Worm (Caenorhabditis elegans) whole organism, L3 larva: ENCODE data around the gene Y43C5A.4.

Experiments
- R02D3.7 ChIP-seq: fragments of 150-350 bp; optimal IDR thresholded peaks from 2 replicates; lab custom pipeline; 2014; ENCODE audit warnings: missing biosample characterization, missing genetic modification characterization
- ZK546.5 ChIP-seq: sonication (generic microtip); optimal IDR thresholded peaks from 2 replicates; lab custom pipeline; 2017; ENCODE audit warnings: missing biosample characterization, missing genetic modification characterization
- aly-2 ChIP-seq: fragments of 150-350 bp; optimal IDR thresholded peaks from 2 replicates; lab custom pipeline; 2014; ENCODE audit warnings: missing biosample characterization, missing genetic modification characterization
- ama-1 ChIP-seq: fragments of 150-350 bp; optimal IDR thresholded peaks from 2 replicates; lab custom pipeline; 2018
- ceh-82 ChIP-seq: fragments of 150-350 bp; optimal IDR thresholded peaks from 2 replicates; lab custom pipeline; 2014; ENCODE audit warnings: missing biosample characterization, missing genetic modification characterization
- ceh-9 ChIP-seq: sonication (generic microtip); optimal IDR thresholded peaks from 2 replicates; lab custom pipeline; 2018; ENCODE audit warnings: missing biosample characterization, missing genetic modification characterization
- daf-12 ChIP-seq: fragments of 150-350 bp; optimal IDR thresholded peaks from 2 replicates; lab custom pipeline; 2014; ENCODE audit warnings: missing biosample characterization, missing genetic modification reagents, missing genetic modification characterization
- egl-5 ChIP-seq: fragments of 150-350 bp; optimal IDR thresholded peaks from 2 replicates; lab custom pipeline; 2017; ENCODE audit warnings: missing biosample characterization, missing genetic modification reagents, missing genetic modification characterization, inconsistent platforms
- elt-1 ChIP-seq: fragments of 150-350 bp; optimal IDR thresholded peaks from 2 replicates; lab custom pipeline; 2014; ENCODE audit warnings: missing biosample characterization, missing genetic modification characterization
- elt-2 ChIP-seq: sonication (generic microtip); optimal IDR thresholded peaks from 2 replicates; lab custom pipeline; 2016; ENCODE audit warnings: missing genetic modification reagents, mild to moderate bottlenecking, missing genetic modification characterization, missing compliant biosample characterization
- elt-3 ChIP-seq, 3 experiments: fragments of 150-350 bp in 1 of 3; sonication (generic microtip) in 2 of 3; optimal IDR thresholded peaks; 2 replicates in 2 of 3; 4 replicates in 1 of 3; lab custom pipeline; 2014 to 2017; ENCODE audit warnings: missing biosample characterization in 3 of 3, missing genetic modification characterization in 3 of 3
- eor-1 ChIP-seq, 2 experiments: fragments of 150-350 bp; optimal IDR thresholded peaks; 2 replicates each; lab custom pipeline; 2014 to 2018; ENCODE audit warnings: missing biosample characterization in 2 of 2, missing genetic modification characterization in 2 of 2
- fkh-10 ChIP-seq: sonication (generic microtip); optimal IDR thresholded peaks from 2 replicates; lab custom pipeline; 2017; ENCODE audit warnings: missing biosample characterization, missing genetic modification reagents, missing genetic modification characterization
- fkh-2 ChIP-seq: fragments of 150-350 bp; optimal IDR thresholded peaks from 2 replicates; lab custom pipeline; 2014; ENCODE audit warnings: missing biosample characterization, missing genetic modification reagents, missing genetic modification characterization
- fos-1 ChIP-seq: fragments of 150-350 bp; optimal IDR thresholded peaks from 2 replicates; lab custom pipeline; 2014; ENCODE audit warnings: missing biosample characterization, missing genetic modification characterization
- hmg-11 ChIP-seq: sonication (generic microtip); optimal IDR thresholded peaks from 2 replicates; lab custom pipeline; 2016; ENCODE audit warnings: missing genetic modification characterization, missing compliant biosample characterization
- jun-1 ChIP-seq: fragments of 150-350 bp; optimal IDR thresholded peaks from 2 replicates; lab custom pipeline; 2014; ENCODE audit warnings: missing biosample characterization, missing genetic modification reagents, missing genetic modification characterization
- lin-15B ChIP-seq: fragments of 150-350 bp; optimal IDR thresholded peaks from 2 replicates; lab custom pipeline; 2014; ENCODE audit warnings: missing biosample characterization, missing genetic modification characterization
- lsy-12 ChIP-seq: sonication (generic microtip); optimal IDR thresholded peaks from 2 replicates; lab custom pipeline; 2016; ENCODE audit warnings: mild to moderate bottlenecking, missing genetic modification characterization, missing compliant biosample characterization
- mdl-1 ChIP-seq: fragments of 150-350 bp; optimal IDR thresholded peaks from 2 replicates; lab custom pipeline; 2014; ENCODE audit warnings: missing biosample characterization, missing genetic modification characterization
- mml-1 ChIP-seq: fragments of 150-350 bp; sonication (generic microtip); optimal IDR thresholded peaks from 3 replicates; lab custom pipeline; 2014; ENCODE audit warnings: missing biosample characterization, missing genetic modification characterization
- nfya-1 ChIP-seq: sonication (generic microtip); optimal IDR thresholded peaks from 2 replicates; lab custom pipeline; 2017; ENCODE audit warnings: missing genetic modification characterization, mild to moderate bottlenecking, missing compliant biosample characterization, antibody characterized with exemption, moderate library complexity; ENCODE audit not compliant: insufficient read depth
- nhr-11 ChIP-seq: fragments of 150-350 bp; optimal IDR thresholded peaks from 2 replicates; lab custom pipeline; 2014; ENCODE audit warnings: missing biosample characterization, missing genetic modification characterization
- nhr-23 ChIP-seq: fragments of 150-350 bp; optimal IDR thresholded peaks from 2 replicates; lab custom pipeline; 2014; ENCODE audit warnings: missing biosample characterization, missing genetic modification reagents, missing genetic modification characterization
- nhr-237 ChIP-seq: fragments of 150-350 bp; optimal IDR thresholded peaks from 2 replicates; lab custom pipeline; 2014; ENCODE audit warnings: missing biosample characterization, missing genetic modification characterization
- nhr-25 ChIP-seq: sonication (generic microtip); optimal IDR thresholded peaks from 2 replicates; lab custom pipeline; 2017; ENCODE audit warnings: missing biosample characterization, missing genetic modification characterization
- nhr-28 ChIP-seq: fragments of 150-350 bp; optimal IDR thresholded peaks from 2 replicates; lab custom pipeline; 2014; ENCODE audit warnings: missing biosample characterization, missing genetic modification characterization
- nhr-43 ChIP-seq: sonication (generic microtip); optimal IDR thresholded peaks from 2 replicates; lab custom pipeline; 2016; ENCODE audit warnings: mild to moderate bottlenecking, missing genetic modification characterization, missing compliant biosample characterization; ENCODE audit not compliant: poor library complexity, severe bottlenecking
- nhr-67 ChIP-seq: fragments of 150-350 bp; optimal IDR thresholded peaks from 2 replicates; lab custom pipeline; 2014; ENCODE audit warnings: missing biosample characterization, missing genetic modification characterization
- nhr-77 ChIP-seq: fragments of 150-350 bp; optimal IDR thresholded peaks from 2 replicates; lab custom pipeline; 2014; ENCODE audit warnings: missing biosample characterization, missing genetic modification characterization
- pha-4 ChIP-seq: fragments of 150-350 bp; optimal IDR thresholded peaks from 2 replicates; lab custom pipeline; 2014; ENCODE audit warnings: missing biosample characterization, missing genetic modification reagents, missing genetic modification characterization
- pqm-1 ChIP-seq: fragments of 150-350 bp; optimal IDR thresholded peaks from 2 replicates; lab custom pipeline; 2017; ENCODE audit warnings: missing biosample characterization, missing genetic modification characterization, inconsistent platforms
- skn-1 ChIP-seq: fragments of 150-350 bp; optimal IDR thresholded peaks from 2 replicates; lab custom pipeline; 2014; ENCODE audit warnings: missing biosample characterization, missing genetic modification characterization
- tbx-2 ChIP-seq: sonication (generic microtip); optimal IDR thresholded peaks from 2 replicates; lab custom pipeline; 2016; ENCODE audit warnings: mild to moderate bottlenecking, missing genetic modification characterization, missing compliant biosample characterization
- unc-39 ChIP-seq: sonication (generic microtip); optimal IDR thresholded peaks from 4 replicates; lab custom pipeline; 2017; ENCODE audit warnings: missing biosample characterization, missing genetic modification characterization
- unc-62 ChIP-seq: fragments of 150-350 bp; sonication (generic microtip); optimal IDR thresholded peaks from 4 replicates; lab custom pipeline; 2014; ENCODE audit warnings: missing biosample characterization, missing genetic modification reagents, missing genetic modification characterization
- ztf-11 ChIP-seq: fragments of 150-350 bp; optimal IDR thresholded peaks from 2 replicates; lab custom pipeline; 2014; ENCODE audit warnings: missing biosample characterization, missing genetic modification characterization

Y43C5A.4 gene

ce11 chrIV:10252886-10253639, 24.8 kb upstream of the Y43C5A.4 start:
- no peak for TF ChIP-seq nhr-23 (tag; lab: Kevin White, UChicago)
- TF ChIP-seq elt-1 (tag; lab: Kevin White, UChicago): peak; percentile 68
- TF ChIP-seq eor-1 (tag; optimal IDR thresholded peaks at IDR 0.05; lab: Kevin White, UChicago): peak in 1 of 2 experiments; percentile 30
- peak; percentile 36 for TF ChIP-seq nhr-25 (tag; lab: Kevin White, UChicago)
- TF ChIP-seq elt-2 (tag; lab: Kevin White, UChicago): peak; percentile 59
- TF ChIP-seq fkh-10 (GFP tag; lab: Kevin White, UChicago): no peak
- TF ChIP-seq pqm-1 (tag; lab: Kevin White, UChicago): peak; percentile 12
- no peak for TF ChIP-seq hmg-11 (tag; lab: Kevin White, UChicago)
- no peak for TF ChIP-seq nhr-43 (tag; lab: Kevin White, UChicago)
- no peak for TF ChIP-seq tbx-2 (tag; lab: Kevin White, UChicago)
- TF ChIP-seq nhr-67 (tag; lab: Kevin White, UChicago): no peak
- TF ChIP-seq jun-1: peak; percentile 32
- TF ChIP-seq mml-1 (tag; lab: Kevin White, UChicago): no peak
- no peak for TF ChIP-seq nhr-77 (tag; lab: Kevin White, UChicago)
- TF ChIP-seq, all 47 proteins: peak for 6

ce11 chrIV:10259557-10259956, 18.3 kb upstream of the Y43C5A.4 start, which contains the start of gene F01G10.9:
F01G10.9 (minus strand) TSS chrIV:10259657.
- TF ChIP-seq lin-15B (tag; lab: Kevin White, UChicago): no peak
- TF ChIP-seq elt-3 (tag; optimal IDR thresholded peaks at IDR 0.05; lab: Kevin White, UChicago): no peak
- TF ChIP-seq unc-62 (GFP tag; lab: Kevin White, UChicago): no peak
- no peak for TF ChIP-seq nhr-25 (tag; lab: Kevin White, UChicago)
- no peak for TF ChIP-seq ZK546.5 (tag; lab: Kevin White, UChicago)
- no peak for TF ChIP-seq skn-1 (tag; lab: Kevin White, UChicago)
- TF ChIP-seq ama-1 (lab: Kevin White, UChicago): no peak
- TF ChIP-seq mml-1 (tag; lab: Kevin White, UChicago): no peak
- no peak for TF ChIP-seq pqm-1 (tag; lab: Kevin White, UChicago)
- no peak for TF ChIP-seq nhr-77 (tag; lab: Kevin White, UChicago)

- TF ChIP-seq nfya-1 (tag; lab: Kevin White, UChicago) (no peak), mdl-1 (tag; lab: Kevin White, UChicago) (no peak), R02D3.7 (tag; lab: Kevin White, UChicago) (no peak), skn-1 (tag; lab: Kevin White, UChicago) (no peak), ztf-11 (tag; lab: Kevin White, UChicago) (no peak), elt-3 (tag; optimal IDR thresholded peaks at IDR 0.05; lab: Kevin White, UChicago) (peak in 2 of 3 experiments; percentile 79 to 95), fkh-10 (GFP tag; lab: Kevin White, UChicago) (no peak), daf-12 (no peak), nhr-28 (no peak), jun-1 (no peak), fos-1 (tag; lab: Kevin White, UChicago) (no peak), nhr-23 (tag; lab: Kevin White, UChicago) (peak; percentile 88), tbx-2 (tag; lab: Kevin White, UChicago) (no peak), pha-4 (no peak), elt-1 (tag; lab: Kevin White, UChicago) (peak; percentile 92), ceh-9 (tag; lab: Kevin White, UChicago) (no peak), aly-2 (tag; lab: Kevin White, UChicago) (no peak), nhr-43 (tag; lab: Kevin White, UChicago) (peak; percentile 17), lsy-12 (tag; lab: Kevin White, UChicago) (no peak), egl-5 (tag; lab: Kevin White, UChicago) (no peak), nhr-237 (tag; lab: Kevin White, UChicago) (no peak), eor-1 (tag; optimal IDR thresholded peaks at IDR 0.05; lab: Kevin White, UChicago) (no peak), ceh-82 (tag; lab: Kevin White, UChicago) (no peak), fkh-2 (no peak), unc-39 (tag; lab: Kevin White, UChicago) (no peak), nhr-11 (tag; lab: Kevin White, UChicago) (no peak)
- TF ChIP-seq, all 47 proteins: peak for 4
Observed at ce11 chrIV:10261061-10261460, 16.8 kb upstream of the Y43C5A.4 start.
